Fruit fly (Drosophila melanogaster): Measurements from ENCODE around the gene Sol1.

Sol1 gene

DNA sequence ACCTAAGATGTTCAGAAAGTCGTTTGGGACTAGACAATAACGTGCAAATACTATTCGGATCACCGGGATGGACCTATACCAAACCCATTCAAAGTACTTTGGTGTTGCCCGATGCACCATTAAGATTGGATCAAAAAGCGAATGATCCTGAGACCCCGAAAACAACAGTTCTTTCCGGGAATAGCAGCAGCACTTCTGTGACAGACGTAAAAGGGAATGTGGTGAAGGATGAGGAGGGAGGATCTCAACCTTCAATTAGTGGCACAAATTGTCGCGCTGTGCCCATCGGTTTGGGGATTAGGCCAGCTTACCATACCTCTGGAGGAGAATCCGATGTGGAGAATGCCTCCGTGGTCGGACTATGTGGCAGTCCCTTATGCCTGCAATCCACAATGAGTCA, 62.3 kb downstream of the Sol1 start:
- TF ChIP-seq Dll (optimal IDR thresholded peaks at IDR 0.05) (no peak), EcR (GFP tag; optimal IDR thresholded peaks at IDR 0.05) (no peak), pan (optimal IDR thresholded peaks at IDR 0.05) (no peak), CG8478 (optimal IDR thresholded peaks at IDR 0.05) (no peak), usp (GFP tag; optimal IDR thresholded peaks at IDR 0.05) (no peak), psq (optimal IDR thresholded peaks at IDR 0.05) (no peak)

DNA sequence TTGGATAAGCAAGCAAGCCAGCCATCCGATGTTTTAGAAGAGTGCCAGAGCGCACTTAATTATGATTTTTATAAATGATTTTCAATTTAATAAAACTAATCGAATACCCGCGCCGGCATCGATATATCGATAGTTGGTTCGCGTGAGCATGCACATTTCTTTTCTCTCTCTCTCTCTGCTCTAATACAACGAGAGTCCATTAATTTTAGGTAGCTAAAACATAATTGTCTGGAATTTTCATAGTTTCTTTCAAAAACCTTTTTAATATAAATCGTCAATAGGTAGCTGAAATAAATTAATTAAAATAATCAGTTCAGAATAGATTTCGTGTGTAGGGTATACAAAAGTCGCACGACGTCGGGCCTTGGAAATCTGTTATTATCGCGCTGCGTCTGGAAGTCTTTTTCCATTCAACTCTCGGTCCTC, 62.9 kb downstream of the Sol1 start, which contains the start of gene CG18549:
Gene CG18549 (plus strand): TSS at position 408 of the 426 bp plus-strand sequence.
- TF ChIP-seq psq (optimal IDR thresholded peaks at IDR 0.05), result no peak
- TF ChIP-seq Dll (optimal IDR thresholded peaks at IDR 0.05), result no peak
- no peak for TF ChIP-seq CG8478 (optimal IDR thresholded peaks at IDR 0.05)
- no peak for TF ChIP-seq pan (optimal IDR thresholded peaks at IDR 0.05)
- TF ChIP-seq usp (GFP tag; optimal IDR thresholded peaks at IDR 0.05), result no peak
- no peak for TF ChIP-seq EcR (GFP tag; optimal IDR thresholded peaks at IDR 0.05)

DNA sequence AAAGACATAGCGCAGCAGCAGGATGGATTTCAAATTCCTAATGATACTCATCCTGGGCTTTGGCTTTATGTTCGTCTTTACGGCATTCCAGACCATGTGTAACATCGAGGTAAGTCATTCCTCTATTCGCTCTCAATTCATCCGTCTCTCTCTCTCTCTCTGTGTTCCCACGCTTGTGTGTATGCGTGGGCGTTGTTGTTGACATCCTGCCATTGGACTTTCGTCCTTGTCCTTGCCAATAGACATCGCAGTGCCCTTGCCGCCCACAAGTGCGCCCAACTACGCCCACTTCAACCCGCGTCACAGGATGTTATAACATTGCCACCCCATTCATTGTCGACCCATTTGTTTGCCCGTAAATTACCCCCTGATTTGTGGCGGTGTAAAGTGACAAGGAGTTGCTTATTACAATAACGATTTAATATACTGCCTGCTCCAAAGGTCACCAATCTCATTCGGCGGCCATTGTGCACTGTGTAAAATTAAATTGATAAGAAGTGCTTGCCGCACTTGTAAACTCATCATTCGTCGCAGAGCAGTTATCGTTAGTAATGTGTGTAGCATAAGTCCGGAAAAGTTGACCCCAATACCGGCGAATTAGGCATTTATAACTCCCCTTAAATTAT, 63.7 kb downstream of the Sol1 start:
- TF ChIP-seq CG8478 (optimal IDR thresholded peaks at IDR 0.05) (no peak), psq (optimal IDR thresholded peaks at IDR 0.05) (no peak), Dll (optimal IDR thresholded peaks at IDR 0.05) (no peak), pan (optimal IDR thresholded peaks at IDR 0.05) (no peak), EcR (GFP tag; optimal IDR thresholded peaks at IDR 0.05) (no peak)

- TF ChIP-seq usp (GFP tag; optimal IDR thresholded peaks at IDR 0.05) (no peak), Dll (optimal IDR thresholded peaks at IDR 0.05) (no peak), psq (optimal IDR thresholded peaks at IDR 0.05) (no peak), CG8478 (optimal IDR thresholded peaks at IDR 0.05) (no peak), pan (optimal IDR thresholded peaks at IDR 0.05) (no peak), EcR (GFP tag; optimal IDR thresholded peaks at IDR 0.05) (no peak)
Observed at dm6 chr3R:12450713-12451259, 64.7 kb downstream of the Sol1 start.

DNA sequence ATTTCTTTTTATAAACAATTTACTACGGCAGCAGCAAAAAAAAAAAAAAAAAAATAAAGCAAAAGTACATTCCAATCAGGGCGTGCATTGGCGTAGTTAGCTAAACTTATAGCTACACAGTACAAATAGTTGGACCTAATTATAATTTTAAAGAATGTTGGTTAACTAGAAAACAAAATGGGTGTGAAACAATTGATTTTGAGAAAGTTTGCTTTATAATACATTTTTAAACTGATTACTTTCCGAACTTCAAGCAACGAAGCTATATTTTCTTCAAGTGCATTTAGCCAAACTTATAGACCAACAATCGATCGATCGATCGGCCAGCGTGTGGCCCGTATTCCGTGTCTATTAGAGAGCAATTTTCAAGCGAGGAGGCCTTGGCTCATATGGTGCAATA, 65.3 kb downstream of the Sol1 start:
- TF ChIP-seq Dll (optimal IDR thresholded peaks at IDR 0.05), result no peak
- TF ChIP-seq usp (GFP tag; optimal IDR thresholded peaks at IDR 0.05), result no peak
- no peak for TF ChIP-seq pan (optimal IDR thresholded peaks at IDR 0.05)

dm6 chr3R:12451888-12452514, 66.0 kb downstream of the Sol1 start, which contains the start of gene CG5509:
Gene CG5509, plus strand, starts transcription at chr3R:12452464.
- TF ChIP-seq pan (optimal IDR thresholded peaks at IDR 0.05) (no peak), Dll (optimal IDR thresholded peaks at IDR 0.05) (no peak), psq (optimal IDR thresholded peaks at IDR 0.05) (no peak), usp (GFP tag; optimal IDR thresholded peaks at IDR 0.05) (no peak), CG8478 (optimal IDR thresholded peaks at IDR 0.05) (no peak), EcR (GFP tag; optimal IDR thresholded peaks at IDR 0.05) (no peak)
